Worm (Caenorhabditis elegans) whole organism, early embryonic: ENCODE measurements around the gene col-121.

ENCODE experiments used
- ama-1 ChIP-seq: fragments of 150-350 bp; optimal IDR thresholded peaks from 2 replicates; lab custom pipeline; 2014
- flt-1 ChIP-seq: fragments of 200-800 bp; sonication (Bioruptor generic); IDR thresholded peaks from 2 replicates; pipeline ENCODE4 v1.3.6; 2022; ENCODE audit warnings: missing genetic modification characterization, missing compliant biosample characterization
- hnd-1 ChIP-seq: sonication (generic microtip); optimal IDR thresholded peaks from 2 replicates; lab custom pipeline; 2016; ENCODE audit warnings: missing genetic modification characterization, missing compliant biosample characterization
- scrt-1 ChIP-seq: fragments of 200-800 bp; sonication (Bioruptor generic); IDR thresholded peaks from 2 replicates; pipeline ENCODE4 v1.3.6; 2022; ENCODE audit warnings: missing genetic modification characterization, missing compliant biosample characterization
- tbx-37 ChIP-seq: fragments of 200-800 bp; sonication (Bioruptor generic); conservative IDR thresholded peaks from 2 replicates; pipeline ENCODE4 v1.3.6; 2022; ENCODE audit warnings: missing genetic modification reagents, missing genetic modification characterization, missing compliant biosample characterization
- tra-4 ChIP-seq: sonication (generic microtip); optimal IDR thresholded peaks from 2 replicates; lab custom pipeline; 2017; ENCODE audit warnings: missing genetic modification characterization, missing compliant biosample characterization

ce11 chrIV:9443940-9444339, 47.9 kb upstream of the col-121 start, which contains the start of gene F38E11.9:
- TF ChIP-seq tbx-37 (no peak), scrt-1 (no peak), tra-4 (no peak), hnd-1 (no peak), flt-1 (GFP tag; lab: Robert Waterston, UW) (no peak), ama-1 (lab: Kevin White, UChicago) (no peak)
